Fruit fly (Drosophila melanogaster) whole organism, embryonic: ENCODE results near the gene betaTub65B.

Source experiments
- Awh ChIP-seq: fragments of 200-800 bp; sonication (Bioruptor generic); IDR thresholded peaks from 2 replicates; pipeline ENCODE4, ENCODE4 v1.3.6; 2022; ENCODE audit warnings: missing biosample characterization, missing genetic modification characterization
- Bgb ChIP-seq: fragments of 200-800 bp; sonication (Bioruptor generic); IDR thresholded peaks from 2 replicates; pipeline ENCODE4 v1.3.6; 2022; ENCODE audit warnings: missing biosample characterization, missing genetic modification characterization; ENCODE audit not compliant: partially characterized antibody
- Bteb2 ChIP-seq: fragments of 200-800 bp; sonication (Bioruptor generic); optimal IDR thresholded peaks from 2 replicates; lab custom pipeline; 2016; ENCODE audit warnings: missing biosample characterization, missing genetic modification characterization
- CG10267 ChIP-seq: fragments of 200-800 bp; sonication (Bioruptor generic); optimal IDR thresholded peaks from 2 replicates; lab custom pipeline; 2018; ENCODE audit warnings: missing biosample characterization, mild to moderate bottlenecking, missing genetic modification characterization, moderate library complexity
- CG10321 ChIP-seq: fragments of 200-800 bp; sonication (Bioruptor generic); IDR thresholded peaks from 2 replicates; pipeline ENCODE4 v1.3.6; 2022; ENCODE audit warnings: missing biosample characterization, missing genetic modification characterization
- CG10543 ChIP-seq: fragments of 200-800 bp; sonication (Bioruptor generic); optimal IDR thresholded peaks from 3 replicates; lab custom pipeline; 2017; ENCODE audit warnings: missing biosample characterization, mild to moderate bottlenecking, missing genetic modification characterization, moderate library complexity
- CG11398 ChIP-seq: fragments of 200-800 bp; sonication (Bioruptor generic); optimal IDR thresholded peaks from 2 replicates; lab custom pipeline; 2016; ENCODE audit warnings: missing biosample characterization, missing genetic modification characterization
- CG11504 ChIP-seq: fragments of 200-800 bp; sonication (Bioruptor generic); optimal IDR thresholded peaks from 3 replicates; lab custom pipeline; 2019; ENCODE audit warnings: missing biosample characterization, mild to moderate bottlenecking, missing genetic modification characterization, moderate library complexity
- CG2120 ChIP-seq: fragments of 200-800 bp; sonication (Bioruptor generic); optimal IDR thresholded peaks from 3 replicates; lab custom pipeline; 2016; ENCODE audit warnings: missing biosample characterization, missing genetic modification characterization
- CG2199 ChIP-seq: fragments of 200-800 bp; sonication (Bioruptor generic); IDR thresholded peaks from 3 replicates; pipeline ENCODE4 v1.3.6; 2022; ENCODE audit warnings: missing biosample characterization, missing genetic modification characterization
- CG31441 ChIP-seq: fragments of 200-800 bp; sonication (Bioruptor generic); IDR thresholded peaks from 2 replicates; pipeline ENCODE4 v1.3.6; 2022; ENCODE audit warnings: missing biosample characterization, missing genetic modification characterization
- CG33557 ChIP-seq: fragments of 200-800 bp; sonication (Bioruptor generic); optimal IDR thresholded peaks from 2 replicates; lab custom pipeline; 2019; ENCODE audit warnings: missing biosample characterization, mild to moderate bottlenecking, missing genetic modification characterization, moderate library complexity
- CG42726 ChIP-seq: fragments of 200-800 bp; sonication (Bioruptor generic); IDR thresholded peaks from 2 replicates; pipeline ENCODE4 v1.3.6; 2022; ENCODE audit warnings: missing biosample characterization, missing genetic modification characterization; ENCODE audit not compliant: partially characterized antibody
- CG5180 ChIP-seq: fragments of 200-800 bp; sonication (Bioruptor generic); optimal IDR thresholded peaks from 3 replicates; lab custom pipeline; 2017; ENCODE audit warnings: missing biosample characterization, missing genetic modification characterization, mild to moderate bottlenecking, moderate library complexity, missing genetic modification reagents
- CG6854 ChIP-seq: fragments of 200-800 bp; sonication (Bioruptor generic); optimal IDR thresholded peaks from 3 replicates; lab custom pipeline; 2017; ENCODE audit warnings: missing biosample characterization, mild to moderate bottlenecking, missing genetic modification characterization
- CG9437 ChIP-seq: fragments of 200-800 bp; sonication (Bioruptor generic); optimal IDR thresholded peaks from 2 replicates; lab custom pipeline; 2018; ENCODE audit warnings: missing biosample characterization, mild to moderate bottlenecking, missing genetic modification characterization
- CHES-1-like ChIP-seq: fragments of 200-800 bp; sonication (Bioruptor generic); optimal IDR thresholded peaks from 2 replicates; lab custom pipeline; 2016; ENCODE audit warnings: missing biosample characterization, missing genetic modification characterization
- Dfd ChIP-seq, 2 experiments: fragments of >200 bp; optimal IDR thresholded peaks; 2 replicates each; lab custom pipeline; 2017; ENCODE audit warnings: missing biosample characterization in 2 of 2, missing genetic modification characterization in 2 of 2
- Dll ChIP-seq: fragments of 200-800 bp; sonication (Bioruptor generic); IDR thresholded peaks from 4 replicates; pipeline ENCODE4 v1.3.6; 2022; ENCODE audit warnings: missing biosample characterization, missing genetic modification characterization; ENCODE audit not compliant: partially characterized antibody
- Dref ChIP-seq: fragments of 200-800 bp; sonication (Bioruptor generic); IDR thresholded peaks from 2 replicates; pipeline ENCODE4 v1.3.6; 2022; ENCODE audit warnings: missing biosample characterization, missing genetic modification characterization
- Ets65A ChIP-seq: fragments of 200-800 bp; sonication (Bioruptor generic); peaks from one replicate; lab custom pipeline; 2016; ENCODE audit warnings: missing biosample characterization, missing genetic modification characterization
- Jarid2 ChIP-seq: fragments of 200-800 bp; sonication (Bioruptor generic); optimal IDR thresholded peaks from 3 replicates; lab custom pipeline; 2017; ENCODE audit warnings: mild to moderate bottlenecking, missing biosample characterization, missing genetic modification reagents, missing genetic modification characterization
- MBD-R2 ChIP-seq: fragments of 200-800 bp; sonication (Bioruptor generic); IDR thresholded peaks from 2 replicates; pipeline ENCODE4 v1.3.6; 2022; ENCODE audit warnings: missing biosample characterization, missing genetic modification characterization
- NFAT ChIP-seq: fragments of 200-800 bp; sonication (Bioruptor generic); IDR thresholded peaks from 2 replicates; pipeline ENCODE4 v1.3.6; 2022; ENCODE audit warnings: missing biosample characterization, missing genetic modification characterization
- PHDP ChIP-seq: fragments of 200-800 bp; sonication (Bioruptor generic); optimal IDR thresholded peaks from 3 replicates; lab custom pipeline; 2018; ENCODE audit warnings: missing biosample characterization, mild to moderate bottlenecking, missing genetic modification characterization, moderate library complexity
- Pdp1 ChIP-seq, 2 experiments: fragments of 200-800 bp; sonication (Bioruptor generic); optimal IDR thresholded peaks; 3 replicates each; lab custom pipeline; 2016; ENCODE audit warnings: missing biosample characterization in 2 of 2, missing genetic modification characterization in 2 of 2, mild to moderate bottlenecking in 1 of 2, moderate library complexity in 1 of 2
- Rfx ChIP-seq: fragments of 200-800 bp; sonication (Bioruptor generic); IDR thresholded peaks from 2 replicates; pipeline ENCODE4 v1.3.6; 2022; ENCODE audit warnings: missing biosample characterization, missing genetic modification characterization
- Side ChIP-seq: fragments of 200-800 bp; sonication (Bioruptor generic); optimal IDR thresholded peaks from 2 replicates; lab custom pipeline; 2016; ENCODE audit warnings: missing biosample characterization, missing genetic modification characterization
- Sry-β ChIP-seq: fragments of 200-800 bp; sonication (Bioruptor generic); optimal IDR thresholded peaks from 2 replicates; lab custom pipeline; 2018; ENCODE audit warnings: missing biosample characterization, mild to moderate bottlenecking, missing genetic modification characterization, moderate library complexity
- Trl ChIP-seq, 3 experiments: fragments of >200 bp in 2 of 3; fragments of 200-800 bp in 1 of 3; sonication (Bioruptor generic) in 1 of 3; optimal IDR thresholded peaks; 2 replicates in 1 of 3; 3 replicates in 2 of 3; lab custom pipeline; 2016 to 2017; ENCODE audit warnings: missing biosample characterization in 1 of 3, missing genetic modification characterization in 1 of 3
- Xbp1 ChIP-seq: fragments of 200-800 bp; sonication (Bioruptor generic); optimal IDR thresholded peaks from 3 replicates; lab custom pipeline; 2016; ENCODE audit warnings: missing biosample characterization, mild to moderate bottlenecking, missing genetic modification characterization
- abd-A ChIP-seq: fragments of 200-800 bp; sonication (Bioruptor generic); optimal IDR thresholded peaks from 3 replicates; lab custom pipeline; 2019; ENCODE audit warnings: missing biosample characterization, mild to moderate bottlenecking, missing genetic modification characterization, moderate library complexity
- crc ChIP-seq: fragments of 200-800 bp; sonication (Bioruptor generic); optimal IDR thresholded peaks from 2 replicates; lab custom pipeline; 2016; ENCODE audit warnings: missing biosample characterization, missing genetic modification characterization
- crol ChIP-seq: fragments of 200-800 bp; sonication (Bioruptor generic); IDR thresholded peaks from 2 replicates; pipeline ENCODE4 v1.3.6; 2022; ENCODE audit warnings: missing biosample characterization, missing genetic modification characterization
- danr ChIP-seq: fragments of 200-800 bp; sonication (Bioruptor generic); IDR thresholded peaks from 2 replicates; pipeline ENCODE4 v1.3.6; 2022; ENCODE audit warnings: missing biosample characterization, missing genetic modification characterization
- dmrt99B ChIP-seq: fragments of 200-800 bp; sonication (Bioruptor generic); optimal IDR thresholded peaks from 2 replicates; lab custom pipeline; 2018; ENCODE audit warnings: missing biosample characterization, mild to moderate bottlenecking, missing genetic modification characterization, moderate library complexity
- insv ChIP-seq, 2 experiments: fragments of 200-800 bp; sonication (Bioruptor generic); optimal IDR thresholded peaks; 3 replicates each; lab custom pipeline; 2016 to 2018; ENCODE audit warnings: missing biosample characterization in 2 of 2, missing genetic modification characterization in 2 of 2
- lilli ChIP-seq: fragments of 200-800 bp; sonication (Bioruptor generic); optimal IDR thresholded peaks from 3 replicates; lab custom pipeline; 2016; ENCODE audit warnings: missing biosample characterization, missing genetic modification characterization
- lov ChIP-seq, 2 experiments: fragments of 200-800 bp in 1 of 2; fragments of >200 bp in 1 of 2; sonication (Bioruptor generic) in 1 of 2; IDR thresholded peaks in 1 of 2; optimal IDR thresholded peaks in 1 of 2; 2 replicates in 1 of 2; 3 replicates in 1 of 2; pipeline versions ENCODE4 v1.3.6 to Lab custom; 2017 to 2022; ENCODE audit warnings: missing biosample characterization in 1 of 2, missing genetic modification characterization in 1 of 2
- mirr ChIP-seq: fragments of 200-800 bp; sonication (Bioruptor generic); optimal IDR thresholded peaks from 3 replicates; lab custom pipeline; 2018; ENCODE audit warnings: missing biosample characterization, mild to moderate bottlenecking, missing genetic modification characterization
- nom ChIP-seq: fragments of 200-800 bp; sonication (Bioruptor generic); optimal IDR thresholded peaks from 2 replicates; lab custom pipeline; 2017; ENCODE audit warnings: missing biosample characterization, missing genetic modification characterization, mild to moderate bottlenecking, moderate library complexity, missing genetic modification reagents
- psq ChIP-seq: fragments of 200-800 bp; sonication (Bioruptor generic); optimal IDR thresholded peaks from 2 replicates; lab custom pipeline; 2017; ENCODE audit warnings: missing biosample characterization, missing genetic modification characterization
- sd ChIP-seq: fragments of 200-800 bp; sonication (Bioruptor generic); optimal IDR thresholded peaks from 3 replicates; lab custom pipeline; 2018; ENCODE audit warnings: missing biosample characterization, mild to moderate bottlenecking, missing genetic modification characterization, moderate library complexity
- tll ChIP-seq, 2 experiments: fragments of 200-800 bp in 1 of 2; fragments of >200 bp in 1 of 2; sonication (Bioruptor generic) in 1 of 2; optimal IDR thresholded peaks; 2 replicates each; lab custom pipeline; 2017 to 2019; ENCODE audit warnings: missing biosample characterization in 2 of 2, missing genetic modification characterization in 2 of 2, mild to moderate bottlenecking in 1 of 2, moderate library complexity in 1 of 2
- tna ChIP-seq: fragments of 200-800 bp; sonication (Bioruptor generic); IDR thresholded peaks from 2 replicates; pipeline ENCODE4 v1.3.6; 2022; ENCODE audit warnings: missing biosample characterization, missing genetic modification characterization; ENCODE audit not compliant: partially characterized antibody
- vfl ChIP-seq: fragments of 200-800 bp; sonication (Bioruptor generic); optimal IDR thresholded peaks from 2 replicates; lab custom pipeline; 2016; ENCODE audit warnings: missing biosample characterization, missing genetic modification characterization
- zen2 ChIP-seq: fragments of 200-800 bp; sonication (Bioruptor generic); IDR thresholded peaks from 3 replicates; pipeline ENCODE4 v1.3.6; 2022; ENCODE audit warnings: missing biosample characterization, missing genetic modification characterization; ENCODE audit not compliant: partially characterized antibody

Gene betaTub65B

DNA sequence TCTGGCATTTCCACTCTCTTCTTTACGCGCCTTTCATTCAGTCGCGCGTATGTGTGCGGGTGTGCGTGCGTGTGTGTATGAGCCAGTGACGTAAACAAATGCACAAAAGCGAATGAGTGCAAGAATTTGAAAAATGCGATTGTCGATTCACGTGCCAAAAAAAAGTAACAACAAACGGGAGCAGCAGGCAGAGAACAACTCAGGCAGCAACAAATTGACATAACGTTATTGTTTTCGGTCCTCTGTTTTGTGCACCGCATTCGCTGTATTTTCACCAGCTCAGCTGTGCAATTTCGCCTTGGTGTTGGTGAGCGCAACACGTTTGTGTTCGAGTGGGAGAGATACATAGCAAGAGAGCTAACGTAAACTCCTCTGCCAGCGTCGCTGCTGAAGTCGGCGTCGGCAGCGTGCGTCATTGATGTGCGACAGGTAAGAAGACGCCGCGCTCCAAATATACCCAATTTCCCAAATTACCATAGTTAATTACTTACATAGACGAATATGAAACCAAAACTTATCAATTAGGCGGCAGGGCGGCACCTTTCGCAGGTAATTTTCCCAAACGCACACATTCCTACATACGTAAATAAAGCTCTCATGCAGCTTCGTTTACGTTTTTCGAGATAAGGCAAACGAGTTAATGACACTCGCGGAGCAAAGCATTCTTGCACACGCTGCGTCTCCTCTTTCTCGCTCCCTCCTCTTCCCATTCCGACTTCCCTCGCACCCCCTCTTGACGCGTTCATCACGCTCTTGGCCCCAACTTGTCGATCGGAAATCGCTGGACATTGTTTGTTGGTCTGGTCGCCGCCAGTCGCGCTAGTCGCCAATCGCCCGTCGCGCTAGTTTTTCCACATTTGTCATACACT, 34.2 kb upstream of the betaTub65B start (continued):
- TF ChIP-seq Pdp1 (GFP tag; optimal IDR thresholded peaks at IDR 0.05; lab: Kevin White, UChicago) (peak in 1 of 2 experiments; percentile 71), CG2120 (GFP tag; lab: Kevin White, UChicago) (no peak), mirr (no peak), CG10267 (tag; lab: Kevin White, UChicago) (no peak), crc (GFP tag; lab: Kevin White, UChicago) (no peak), crol (GFP tag; lab: Robert Waterston, UW) (peak; percentile 93), PHDP (tag; lab: Kevin White, UChicago) (no peak), Dll (GFP tag; lab: Robert Waterston, UW) (peak; percentile 19; the same call in 1 of the 4 replicates), Sry-β (GFP tag; lab: Kevin White, UChicago) (no peak), Xbp1 (GFP tag; lab: Kevin White, UChicago) (no peak), Bgb (GFP tag; lab: Robert Waterston, UW) (no peak), Trl (optimal IDR thresholded peaks at IDR 0.05; lab: Kevin White, UChicago) (peak; percentile 47 to 86), Trl (GFP tag; optimal IDR thresholded peaks at IDR 0.05; lab: Kevin White, UChicago) (no peak), psq (GFP tag; lab: Kevin White, UChicago) (no peak), insv (GFP tag; optimal IDR thresholded peaks at IDR 0.05; lab: Kevin White, UChicago) (no peak), CG10543 (peak; percentile 1), CG42726 (GFP tag; lab: Robert Waterston, UW) (0 out of 2 replicates have a peak, but pooled peaks have one; percentile 15), dmrt99B (tag; lab: Kevin White, UChicago) (no peak), CG11398 (GFP tag; lab: Kevin White, UChicago) (no peak), Side (GFP tag; lab: Kevin White, UChicago) (no peak), CG9437 (GFP tag; lab: Kevin White, UChicago) (peak; percentile 88), lilli (GFP tag; lab: Kevin White, UChicago) (no peak), Ets65A (GFP tag; lab: Kevin White, UChicago) (peak; percentile 31), tll (GFP tag; optimal IDR thresholded peaks at IDR 0.05; lab: Kevin White, UChicago) (no peak), Dfd (GFP tag; optimal IDR thresholded peaks at IDR 0.05; lab: Kevin White, UChicago) (no peak), CG10321 (GFP tag; lab: Robert Waterston, UW) (no peak), nom (GFP tag; lab: Kevin White, UChicago) (no peak), MBD-R2 (GFP tag; lab: Robert Waterston, UW) (no peak), vfl (GFP tag; lab: Kevin White, UChicago) (no peak), lov (optimal IDR thresholded peaks at IDR 0.05; lab: Kevin White, UChicago) (no peak), lov (GFP tag; IDR thresholded peaks at IDR 0.05; lab: Robert Waterston, UW) (0 out of 3 replicates have a peak, but pooled peaks have one; percentile 25), CG11504 (tag; lab: Kevin White, UChicago) (no peak), Bteb2 (GFP tag; lab: Kevin White, UChicago) (no peak), abd-A (tag; lab: Kevin White, UChicago) (peak; percentile 13), Rfx (GFP tag; lab: Robert Waterston, UW) (0 out of 2 replicates have a peak, but pooled peaks have one; percentile 12), CHES-1-like (GFP tag; lab: Kevin White, UChicago) (peak; percentile 7), CG31441 (GFP tag; lab: Robert Waterston, UW) (no peak), Awh (GFP tag; lab: Robert Waterston, UW) (peak; percentile 81), CG33557 (GFP tag; lab: Kevin White, UChicago) (no peak), CG5180 (GFP tag; lab: Kevin White, UChicago) (peak; percentile 55), CG2199 (GFP tag; lab: Robert Waterston, UW) (no peak), tna (GFP tag; lab: Robert Waterston, UW) (no peak), Jarid2 (no peak), zen2 (GFP tag; lab: Robert Waterston, UW) (no peak), Dref (GFP tag; lab: Robert Waterston, UW) (no peak), sd (tag; lab: Kevin White, UChicago) (peak; percentile 81), danr (no peak), NFAT (peak; percentile 32; the same call in 1 of the 2 replicates), CG6854 (no peak)
